Worm (Caenorhabditis elegans): Measurements from ENCODE around the gene mdl-1.

The mdl-1 gene

ce11 chrX:6747906-6748356 is 5.8 kb downstream of the mdl-1 start (continued):
- TF ChIP-seq tbx-9 (tag; optimal IDR thresholded peaks at IDR 0.05; ENCODE audit: borderline replicate concordance) (no peak), madf-3 (GFP tag; IDR thresholded peaks at IDR 0.05) (no peak), K12H6.12 (tag; optimal IDR thresholded peaks at IDR 0.05) (peak; percentile 3), tbp1 (GFP tag; optimal IDR thresholded peaks at IDR 0.05) (peak; percentile 36), zfh-2 (GFP tag; conservative IDR thresholded peaks at IDR 0.05) (peak; percentile 68), xnd-1 (tag; optimal IDR thresholded peaks at IDR 0.05) (no peak), chd-7 (tag; optimal IDR thresholded peaks at IDR 0.05) (peak; percentile 56), tlf-1 (GFP tag; optimal IDR thresholded peaks at IDR 0.05) (peak; percentile 28), aptf-3 (GFP tag; IDR thresholded peaks at IDR 0.05) (no peak), snpc-3.4 (tag; optimal IDR thresholded peaks at IDR 0.05) (no peak), attf-6 (GFP tag; IDR thresholded peaks at IDR 0.05) (no peak), ceh-79 (tag; optimal IDR thresholded peaks at IDR 0.05) (no peak), ztf-28 (GFP tag; IDR thresholded peaks at IDR 0.05) (no peak), bed-2 (GFP tag; IDR thresholded peaks at IDR 0.05) (no peak), cebp-1 (GFP tag; IDR thresholded peaks at IDR 0.05) (no peak), cebp-1 (tag; optimal IDR thresholded peaks at IDR 0.05) (peak; percentile 72)

ce11 chrX:6749124-6749822 is 7.1 kb downstream of the mdl-1 start:
- TF ChIP-seq D2030.7 (GFP tag; IDR thresholded peaks at IDR 0.05) (no peak), ccch-3 (GFP tag; optimal IDR thresholded peaks at IDR 0.05) (no peak), nhr-90 (tag; optimal IDR thresholded peaks at IDR 0.05) (peak; percentile 73), F10E7.11 (tag; optimal IDR thresholded peaks at IDR 0.05) (no peak), F23B12.7 (tag; optimal IDR thresholded peaks at IDR 0.05; ENCODE audit: insufficient read depth) (no peak), Y79H2A.3 (GFP tag; conservative IDR thresholded peaks at IDR 0.05) (0 out of 2 replicates have a peak, but pooled peaks have one; percentile 46), dox-1 (GFP tag; IDR thresholded peaks at IDR 0.05) (no peak; the same call in 1 of the 2 replicates), lag-1 (GFP tag; IDR thresholded peaks at IDR 0.05) (no peak), F37B4.10 (GFP tag; IDR thresholded peaks at IDR 0.05) (no peak), snpc-1.1 (tag; optimal IDR thresholded peaks at IDR 0.05; ENCODE audit: insufficient read depth) (no peak), sptf-2 (GFP tag; optimal IDR thresholded peaks at IDR 0.05) (no peak), fkh-3 (tag; optimal IDR thresholded peaks at IDR 0.05) (no peak), let-526 (GFP tag; IDR thresholded peaks at IDR 0.05) (peak; percentile 74; the same call in 1 of the 2 replicates), aptf-2 (GFP tag; conservative IDR thresholded peaks at IDR 0.05) (no peak), F52B5.7 (tag; optimal IDR thresholded peaks at IDR 0.05) (no peak), madf-8 (GFP tag; conservative IDR thresholded peaks at IDR 0.05) (no peak), mxl-1 (tag; optimal IDR thresholded peaks at IDR 0.05) (no peak), egl-18 (GFP tag; IDR thresholded peaks at IDR 0.05) (no peak), xnd-1 (tag; optimal IDR thresholded peaks at IDR 0.05) (no peak), snpc-3.4 (tag; optimal IDR thresholded peaks at IDR 0.05) (no peak), K12H6.12 (tag; optimal IDR thresholded peaks at IDR 0.05) (peak; percentile 8), somi-1 (GFP tag; optimal IDR thresholded peaks at IDR 0.05) (peak; percentile 93), him-1 (tag; optimal IDR thresholded peaks at IDR 0.05) (no peak), cebp-2 (GFP tag; IDR thresholded peaks at IDR 0.05) (no peak), lsl-1 (GFP tag; optimal IDR thresholded peaks at IDR 0.05) (no peak), ztf-3 (GFP tag; optimal IDR thresholded peaks at IDR 0.05) (no peak), nfya-2 (GFP tag; IDR thresholded peaks at IDR 0.05) (no peak), efl-1 (GFP tag; optimal IDR thresholded peaks at IDR 0.05) (no peak), Y95B8A.8 (GFP tag; IDR thresholded peaks at IDR 0.05) (0 out of 2 replicates have a peak, but pooled peaks have one; percentile 47), akir-1 (GFP tag; optimal IDR thresholded peaks at IDR 0.05) (no peak), B0019.2 (GFP tag; conservative IDR thresholded peaks at IDR 0.05) (no peak), ekl-4 (GFP tag; IDR thresholded peaks at IDR 0.05) (peak; percentile 20; the same call in 1 of the 2 replicates), rcor-1 (GFP tag; IDR thresholded peaks at IDR 0.05) (0 out of 2 replicates have a peak, but pooled peaks have one; percentile 18), chd-7 (tag; optimal IDR thresholded peaks at IDR 0.05) (peak; percentile 90)

Data from whole organism, young adult.